Fruit fly (Drosophila melanogaster) whole organism, embryonic: ENCODE measurements around the gene Lcp65Ag2.

Source experiments
- Atf3 ChIP-seq: fragments of 200-800 bp; sonication (Bioruptor generic); optimal IDR thresholded peaks from 3 replicates; lab custom pipeline; 2016; ENCODE audit warnings: missing biosample characterization, missing genetic modification characterization
- CG10267 ChIP-seq: fragments of 200-800 bp; sonication (Bioruptor generic); optimal IDR thresholded peaks from 2 replicates; lab custom pipeline; 2018; ENCODE audit warnings: missing biosample characterization, mild to moderate bottlenecking, missing genetic modification characterization, moderate library complexity
- CG11085 ChIP-seq: fragments of 200-800 bp; sonication (Bioruptor generic); IDR thresholded peaks from 2 replicates; pipeline ENCODE4 v1.3.6; 2022; ENCODE audit warnings: missing biosample characterization, missing genetic modification characterization
- CG12071 ChIP-seq: fragments of 200-800 bp; sonication (Bioruptor generic); optimal IDR thresholded peaks from 3 replicates; lab custom pipeline; 2018; ENCODE audit warnings: missing biosample characterization, mild to moderate bottlenecking, missing genetic modification characterization
- CG12744 ChIP-seq: fragments of 200-800 bp; sonication (Bioruptor generic); optimal IDR thresholded peaks from 2 replicates; lab custom pipeline; 2016; ENCODE audit warnings: missing biosample characterization, missing genetic modification characterization
- CG17186 ChIP-seq: fragments of 200-800 bp; sonication (Bioruptor generic); optimal IDR thresholded peaks from 3 replicates; lab custom pipeline; 2017; ENCODE audit warnings: missing biosample characterization, missing genetic modification reagents, missing genetic modification characterization
- CG17568 ChIP-seq: fragments of 200-800 bp; sonication (Bioruptor generic); optimal IDR thresholded peaks from 2 replicates; lab custom pipeline; 2018; ENCODE audit warnings: missing biosample characterization, mild to moderate bottlenecking, missing genetic modification characterization, moderate library complexity
- CG2712 ChIP-seq: fragments of 200-800 bp; optimal IDR thresholded peaks from 3 replicates; lab custom pipeline; 2019; ENCODE audit warnings: missing biosample characterization, mild to moderate bottlenecking, missing genetic modification characterization, moderate library complexity
- CG4617 ChIP-seq: fragments of 200-800 bp; sonication (Bioruptor generic); optimal IDR thresholded peaks from 3 replicates; lab custom pipeline; 2016; ENCODE audit warnings: missing biosample characterization, missing genetic modification characterization, borderline replicate concordance
- CG4820 ChIP-seq: fragments of 200-800 bp; sonication (Bioruptor generic); optimal IDR thresholded peaks from 3 replicates; lab custom pipeline; 2016; ENCODE audit warnings: missing biosample characterization, missing genetic modification characterization
- CG8478 ChIP-seq: fragments of >200 bp; optimal IDR thresholded peaks from 2 replicates; lab custom pipeline; 2018
- CG9727 ChIP-seq: fragments of 200-800 bp; sonication (Bioruptor generic); optimal IDR thresholded peaks from 3 replicates; lab custom pipeline; 2017; ENCODE audit warnings: missing biosample characterization, mild to moderate bottlenecking, missing genetic modification characterization
- Fer3 ChIP-seq: fragments of 200-800 bp; sonication (Bioruptor generic); optimal IDR thresholded peaks from 2 replicates; lab custom pipeline; 2018; ENCODE audit warnings: missing biosample characterization, mild to moderate bottlenecking, missing genetic modification characterization, moderate library complexity
- Gsc ChIP-seq: fragments of 200-800 bp; sonication (Bioruptor generic); IDR thresholded peaks from 2 replicates; pipeline ENCODE4 v1.3.6; 2022; ENCODE audit warnings: missing biosample characterization, missing genetic modification characterization
- HHEX ChIP-seq: fragments of 200-800 bp; sonication (Bioruptor generic); optimal IDR thresholded peaks from 3 replicates; lab custom pipeline; 2017; ENCODE audit warnings: missing biosample characterization, mild to moderate bottlenecking, missing genetic modification characterization, missing genetic modification reagents
- Hsf ChIP-seq: fragments of 200-800 bp; sonication (Bioruptor generic); optimal IDR thresholded peaks from 3 replicates; lab custom pipeline; 2016; ENCODE audit warnings: missing biosample characterization, missing genetic modification characterization
- Kr ChIP-seq: fragments of 200-800 bp; sonication (Bioruptor generic); optimal IDR thresholded peaks from 2 replicates; lab custom pipeline; 2017; ENCODE audit warnings: missing biosample characterization, mild to moderate bottlenecking, missing genetic modification characterization
- MESR4 ChIP-seq: fragments of 200-800 bp; sonication (Bioruptor generic); optimal IDR thresholded peaks from 2 replicates; lab custom pipeline; 2018; ENCODE audit warnings: missing biosample characterization, mild to moderate bottlenecking, missing genetic modification characterization, moderate library complexity
- MTF-1 ChIP-seq: fragments of 200-800 bp; sonication (Bioruptor generic); optimal IDR thresholded peaks from 2 replicates; lab custom pipeline; 2018; ENCODE audit warnings: missing biosample characterization, mild to moderate bottlenecking, missing genetic modification characterization, borderline replicate concordance
- Myb ChIP-seq: fragments of 200-800 bp; sonication (Bioruptor generic); optimal IDR thresholded peaks from 2 replicates; lab custom pipeline; 2016; ENCODE audit warnings: missing biosample characterization, missing genetic modification characterization
- Optix ChIP-seq: fragments of 200-800 bp; sonication (Bioruptor generic); IDR thresholded peaks from 3 replicates; pipeline ENCODE4 v1.3.6; 2022; ENCODE audit warnings: missing biosample characterization, missing genetic modification characterization
- Side ChIP-seq: fragments of 200-800 bp; sonication (Bioruptor generic); optimal IDR thresholded peaks from 2 replicates; lab custom pipeline; 2016; ENCODE audit warnings: missing biosample characterization, missing genetic modification characterization
- Sry-β ChIP-seq: fragments of 200-800 bp; sonication (Bioruptor generic); optimal IDR thresholded peaks from 2 replicates; lab custom pipeline; 2018; ENCODE audit warnings: missing biosample characterization, mild to moderate bottlenecking, missing genetic modification characterization, moderate library complexity
- Xbp1 ChIP-seq: fragments of 200-800 bp; sonication (Bioruptor generic); optimal IDR thresholded peaks from 3 replicates; lab custom pipeline; 2016; ENCODE audit warnings: missing biosample characterization, mild to moderate bottlenecking, missing genetic modification characterization
- YL-1 ChIP-seq: fragments of 200-800 bp; sonication (Bioruptor generic); optimal IDR thresholded peaks from 3 replicates; lab custom pipeline; 2017; ENCODE audit warnings: missing biosample characterization, mild to moderate bottlenecking, missing genetic modification characterization
- ase ChIP-seq: fragments of 200-800 bp; sonication (Bioruptor generic); IDR thresholded peaks from 3 replicates; pipeline ENCODE4 v1.3.6; 2022; ENCODE audit warnings: missing biosample characterization, missing genetic modification characterization
- bbx ChIP-seq: fragments of 200-800 bp; sonication (Bioruptor generic); IDR thresholded peaks from 2 replicates; pipeline ENCODE4 v1.3.6; 2022; ENCODE audit warnings: missing biosample characterization, missing genetic modification characterization; ENCODE audit not compliant: partially characterized antibody
- cad ChIP-seq: fragments of >200 bp; optimal IDR thresholded peaks from 2 replicates; lab custom pipeline; 2017; ENCODE audit warnings: missing biosample characterization, missing genetic modification characterization
- caup ChIP-seq: fragments of 200-800 bp; sonication (Bioruptor generic); optimal IDR thresholded peaks from 3 replicates; lab custom pipeline; 2017; ENCODE audit warnings: missing biosample characterization, mild to moderate bottlenecking, missing genetic modification characterization, moderate library complexity; ENCODE audit not compliant: severe bottlenecking
- crp ChIP-seq, 2 experiments: fragments of 200-800 bp; sonication (Bioruptor generic); optimal IDR thresholded peaks; 2 replicates in 1 of 2; 3 replicates in 1 of 2; lab custom pipeline; 2017; ENCODE audit warnings: missing biosample characterization in 2 of 2, missing genetic modification characterization in 2 of 2, mild to moderate bottlenecking in 1 of 2, moderate library complexity in 1 of 2
- esg ChIP-seq: fragments of 200-800 bp; sonication (Bioruptor generic); conservative IDR thresholded peaks from 2 replicates; pipeline ENCODE4 v1.3.6; 2022; ENCODE audit warnings: missing biosample characterization, missing genetic modification characterization
- fd64A ChIP-seq: fragments of 200-800 bp; sonication (Bioruptor generic); optimal IDR thresholded peaks from 3 replicates; lab custom pipeline; 2018; ENCODE audit warnings: missing biosample characterization, mild to moderate bottlenecking, missing genetic modification characterization
- ham ChIP-seq: fragments of 200-800 bp; sonication (Bioruptor generic); IDR thresholded peaks from 2 replicates; pipeline ENCODE4 v1.3.6; 2022; ENCODE audit warnings: missing biosample characterization, missing genetic modification characterization
- hth ChIP-seq: fragments of >200 bp; optimal IDR thresholded peaks from 2 replicates; lab custom pipeline; 2017; ENCODE audit warnings: inconsistent platforms
- kah ChIP-seq: fragments of 200-800 bp; sonication (Bioruptor generic); optimal IDR thresholded peaks from 2 replicates; lab custom pipeline; 2018; ENCODE audit warnings: missing biosample characterization, mild to moderate bottlenecking, missing genetic modification characterization
- knrl ChIP-seq: fragments of 200-800 bp; sonication (Bioruptor generic); IDR thresholded peaks from 3 replicates; pipeline ENCODE4 v1.3.6; 2022; ENCODE audit warnings: missing biosample characterization, missing genetic modification characterization; ENCODE audit not compliant: partially characterized antibody
- p53 ChIP-seq: fragments of 200-800 bp; sonication (Bioruptor generic); optimal IDR thresholded peaks from 2 replicates; lab custom pipeline; 2016; ENCODE audit warnings: missing biosample characterization, missing genetic modification characterization
- peb ChIP-seq: fragments of 200-800 bp; sonication (Bioruptor generic); IDR thresholded peaks from 2 replicates; pipeline ENCODE4 v1.3.6; 2022; ENCODE audit warnings: missing biosample characterization, missing genetic modification characterization
- prd ChIP-seq, 3 experiments: fragments of >200 bp in 2 of 3; fragments of 200-800 bp in 1 of 3; sonication (Bioruptor generic) in 1 of 3; optimal IDR thresholded peaks in 2 of 3; IDR thresholded peaks in 1 of 3; 2 replicates in 2 of 3; 3 replicates in 1 of 3; pipeline versions ENCODE4 v1.3.6 to Lab custom; 2017 to 2022; ENCODE audit warnings: missing biosample characterization in 1 of 3, missing genetic modification characterization in 1 of 3
- run ChIP-seq: fragments of 200-800 bp; sonication (Bioruptor generic); optimal IDR thresholded peaks from 3 replicates; lab custom pipeline; 2018; ENCODE audit warnings: missing biosample characterization, mild to moderate bottlenecking, missing genetic modification characterization
- sc ChIP-seq, 3 experiments: fragments of >200 bp in 2 of 3; fragments of 200-800 bp in 1 of 3; sonication (Bioruptor generic) in 1 of 3; optimal IDR thresholded peaks; 2 replicates in 2 of 3; 3 replicates in 1 of 3; lab custom pipeline; 2017; ENCODE audit warnings: mild to moderate bottlenecking in 1 of 3, missing biosample characterization in 1 of 3, missing genetic modification characterization in 1 of 3, missing genetic modification reagents in 1 of 3
- sd ChIP-seq: fragments of 200-800 bp; sonication (Bioruptor generic); optimal IDR thresholded peaks from 3 replicates; lab custom pipeline; 2018; ENCODE audit warnings: missing biosample characterization, mild to moderate bottlenecking, missing genetic modification characterization, moderate library complexity
- sob ChIP-seq: fragments of 200-800 bp; sonication (Bioruptor generic); IDR thresholded peaks from 2 replicates; pipeline ENCODE4 v1.3.6; 2022; ENCODE audit warnings: missing biosample characterization, missing genetic modification characterization
- tna ChIP-seq: fragments of 200-800 bp; sonication (Bioruptor generic); IDR thresholded peaks from 2 replicates; pipeline ENCODE4 v1.3.6; 2022; ENCODE audit warnings: missing biosample characterization, missing genetic modification characterization; ENCODE audit not compliant: partially characterized antibody
- twi ChIP-seq: fragments of 200-800 bp; optimal IDR thresholded peaks from 2 replicates; lab custom pipeline; 2019; ENCODE audit warnings: missing biosample characterization, mild to moderate bottlenecking, missing genetic modification characterization, moderate library complexity
- unc-4 ChIP-seq: fragments of 200-800 bp; sonication (Bioruptor generic); IDR thresholded peaks from 2 replicates; pipeline ENCODE4 v1.3.6; 2022; ENCODE audit warnings: missing biosample characterization, missing genetic modification characterization; ENCODE audit not compliant: partially characterized antibody
- zfh1 ChIP-seq: fragments of 200-800 bp; sonication (Bioruptor generic); IDR thresholded peaks from 3 replicates; pipeline ENCODE4 v1.3.6; 2022; ENCODE audit warnings: missing biosample characterization, missing genetic modification characterization

Lcp65Ag2 gene

DNA sequence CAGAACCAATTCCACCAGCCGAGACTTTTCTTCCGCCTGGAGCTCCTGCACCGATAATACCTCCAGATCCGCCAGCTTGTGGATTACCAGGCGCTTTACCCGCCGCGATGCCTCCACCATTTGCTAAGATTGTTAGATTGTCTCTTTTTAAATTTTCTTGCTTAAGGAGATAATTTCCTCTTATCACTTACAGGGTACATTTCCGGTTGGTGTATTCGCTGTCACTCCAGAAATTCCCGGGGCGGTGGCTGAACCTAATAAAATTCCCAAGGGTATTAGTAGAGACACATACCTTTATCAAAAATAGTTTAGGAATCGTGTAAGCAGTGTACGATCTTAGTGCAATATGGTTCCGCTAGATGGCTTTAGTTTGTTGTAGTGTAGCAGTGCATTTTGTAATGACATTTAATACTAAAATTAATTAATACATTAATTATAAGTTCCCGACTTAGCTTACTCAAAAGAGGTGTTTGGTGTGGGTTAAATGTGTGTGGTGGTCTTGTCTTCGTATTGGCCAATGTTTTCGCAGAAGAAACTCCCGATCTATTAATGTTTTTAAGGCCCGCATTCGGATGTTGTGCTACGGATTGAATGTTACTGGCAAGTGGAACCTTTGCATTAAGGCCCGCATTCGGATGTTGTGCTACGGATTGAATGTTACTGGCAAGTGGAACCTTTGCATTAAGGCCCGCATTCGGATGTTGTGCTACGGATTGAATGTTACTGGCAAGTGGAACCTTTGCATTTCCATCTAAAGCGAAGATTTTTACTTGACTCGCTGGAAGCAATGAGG lies 8.6 kb downstream of the Lcp65Ag2 start (continued):
- TF ChIP-seq prd (optimal IDR thresholded peaks at IDR 0.05; lab: Kevin White, UChicago) = peak in 1 of 2 experiments; percentile 5
- no peak for TF ChIP-seq prd (GFP tag; IDR thresholded peaks at IDR 0.05; lab: Robert Waterston, UW)
- no peak for TF ChIP-seq bbx (GFP tag; lab: Robert Waterston, UW)
- no peak for TF ChIP-seq Atf3
- TF ChIP-seq esg (GFP tag; lab: Robert Waterston, UW) = peak; percentile 25
- TF ChIP-seq hth (lab: Kevin White, UChicago) = no peak
- TF ChIP-seq Kr (GFP tag; lab: Kevin White, UChicago) = no peak
- TF ChIP-seq Hsf (GFP tag; lab: Kevin White, UChicago) = peak; percentile 53
- peak; percentile 64 for TF ChIP-seq kah (GFP tag; lab: Kevin White, UChicago)
- peak; percentile 72 for TF ChIP-seq CG2712 (tag; lab: Kevin White, UChicago)
- TF ChIP-seq zfh1 (GFP tag; lab: Robert Waterston, UW) = peak; percentile 88
- TF ChIP-seq unc-4 (GFP tag; lab: Robert Waterston, UW) = no peak
- no peak for TF ChIP-seq run (tag; lab: Kevin White, UChicago)
- no peak for TF ChIP-seq sc (optimal IDR thresholded peaks at IDR 0.05; lab: Kevin White, UChicago)
- TF ChIP-seq sc (GFP tag; optimal IDR thresholded peaks at IDR 0.05; lab: Kevin White, UChicago) = peak; percentile 29
- peak; percentile 71 for TF ChIP-seq CG9727
- peak; percentile 94 for TF ChIP-seq MTF-1 (GFP tag; lab: Kevin White, UChicago)
- TF ChIP-seq YL-1 (GFP tag; lab: Kevin White, UChicago) = peak; percentile 25
- TF ChIP-seq CG10267 = peak; percentile 70
- TF ChIP-seq tna = no peak
- TF ChIP-seq sd (tag; lab: Kevin White, UChicago) = peak; percentile 10
- peak; percentile 75 for TF ChIP-seq Fer3 (tag; lab: Kevin White, UChicago)
- peak; percentile 52; the same call in 1 of the 2 replicates for TF ChIP-seq peb (GFP tag; lab: Robert Waterston, UW)
- no peak for TF ChIP-seq Optix
- TF ChIP-seq CG11085 = peak; percentile 83
- TF ChIP-seq CG12071 (GFP tag; lab: Kevin White, UChicago) = peak; percentile 92
- TF ChIP-seq CG12744 = no peak
- peak; percentile 1 for TF ChIP-seq CG4617 (GFP tag; lab: Kevin White, UChicago)
- TF ChIP-seq Myb (GFP tag; lab: Kevin White, UChicago) = peak; percentile 26
- TF ChIP-seq p53 = peak; percentile 70
- peak; percentile 47; the same call in 1 of the 3 replicates for TF ChIP-seq knrl
- TF ChIP-seq cad = no peak
- TF ChIP-seq twi = no peak
- no peak for TF ChIP-seq fd64A (GFP tag; lab: Kevin White, UChicago)
- peak; percentile 92 for TF ChIP-seq Side (GFP tag; lab: Kevin White, UChicago)
- peak; percentile 62 for TF ChIP-seq Sry-β
- peak; percentile 87 for TF ChIP-seq HHEX (GFP tag; lab: Kevin White, UChicago)
- TF ChIP-seq Gsc (GFP tag; lab: Robert Waterston, UW) = no peak
- peak; percentile 79 for TF ChIP-seq CG17568 (GFP tag; lab: Kevin White, UChicago)
- peak; percentile 94 for TF ChIP-seq caup (GFP tag; lab: Kevin White, UChicago)
- TF ChIP-seq sob (GFP tag; lab: Robert Waterston, UW) = peak; percentile 87
- TF ChIP-seq ham (GFP tag; lab: Robert Waterston, UW) = no peak
- no peak for TF ChIP-seq CG8478
- peak; percentile 49 for TF ChIP-seq CG17186 (GFP tag; lab: Kevin White, UChicago)
- TF ChIP-seq CG4820 = peak; percentile 47
- TF ChIP-seq MESR4 (GFP tag; lab: Kevin White, UChicago) = peak; percentile 18
- peak; percentile 60 for TF ChIP-seq Xbp1 (GFP tag; lab: Kevin White, UChicago)
- TF ChIP-seq crp (GFP tag; optimal IDR thresholded peaks at IDR 0.05; lab: Kevin White, UChicago) = peak in 1 of 2 experiments; percentile 22
- TF ChIP-seq ase (GFP tag; lab: Robert Waterston, UW) = peak; percentile 79
